Worm (Caenorhabditis elegans) whole organism, L4 larva: Measurements from ENCODE around the gene ndab-1.

Source experiments
- D1046.2 ChIP-seq: fragments of 200-800 bp; sonication (Bioruptor generic); IDR thresholded peaks from 2 replicates; pipeline ENCODE4 v1.3.6; 2022; ENCODE audit warnings: missing genetic modification characterization, missing compliant biosample characterization
- F10B5.3 ChIP-seq: sonication (generic microtip); optimal IDR thresholded peaks from 2 replicates; lab custom pipeline; 2016; ENCODE audit warnings: mild to moderate bottlenecking, missing genetic modification characterization, missing compliant biosample characterization
- T20F7.1 ChIP-seq: fragments of 200-800 bp; sonication (Bioruptor generic); optimal IDR thresholded peaks from 2 replicates; lab custom pipeline; 2018; ENCODE audit warnings: mild to moderate bottlenecking, missing genetic modification characterization, missing compliant biosample characterization
- T26A8.4 ChIP-seq: fragments of 200-800 bp; sonication (Bioruptor generic); IDR thresholded peaks from 2 replicates; pipeline ENCODE4 v1.3.6; 2022; ENCODE audit warnings: missing genetic modification characterization, missing compliant biosample characterization
- aly-2 ChIP-seq: sonication (generic microtip); optimal IDR thresholded peaks from 2 replicates; lab custom pipeline; 2018; ENCODE audit warnings: missing biosample characterization, missing genetic modification characterization
- arid-1 ChIP-seq: fragments of 200-800 bp; sonication (Bioruptor generic); conservative IDR thresholded peaks from 2 replicates; pipeline ENCODE4 v1.3.6; 2022; ENCODE audit warnings: missing genetic modification reagents, missing genetic modification characterization, missing compliant biosample characterization
- ceh-28 ChIP-seq: fragments of 150-350 bp; optimal IDR thresholded peaks from 2 replicates; lab custom pipeline; 2014; ENCODE audit warnings: missing biosample characterization, missing genetic modification reagents, missing genetic modification characterization
- ceh-44 ChIP-seq: fragments of 200-800 bp; sonication (Bioruptor generic); IDR thresholded peaks from 2 replicates; pipeline ENCODE4 v1.3.6; 2022; ENCODE audit warnings: missing genetic modification reagents, missing genetic modification characterization, missing compliant biosample characterization
- ceh-62 ChIP-seq: sonication (generic microtip); optimal IDR thresholded peaks from 2 replicates; lab custom pipeline; 2017; ENCODE audit warnings: missing biosample characterization, missing genetic modification characterization
- ces-1 ChIP-seq: fragments of 150-350 bp; sonication (generic microtip); optimal IDR thresholded peaks from 4 replicates; lab custom pipeline; 2014; ENCODE audit warnings: missing biosample characterization, missing genetic modification reagents, missing genetic modification characterization
- ctbp-1 ChIP-seq: fragments of 200-800 bp; sonication (Bioruptor generic); IDR thresholded peaks from 2 replicates; pipeline ENCODE4 v1.3.6; 2022; ENCODE audit warnings: missing genetic modification reagents, missing genetic modification characterization, missing compliant biosample characterization
- daf-19 ChIP-seq: fragments of 200-800 bp; sonication (Bioruptor generic); conservative IDR thresholded peaks from 2 replicates; pipeline ENCODE4 v1.3.6; 2022; ENCODE audit warnings: missing genetic modification characterization, missing compliant biosample characterization
- dmd-9 ChIP-seq: fragments of 200-800 bp; sonication (Bioruptor generic); IDR thresholded peaks from 2 replicates; pipeline ENCODE4 v1.3.6; 2022; ENCODE audit warnings: missing genetic modification reagents, missing genetic modification characterization, missing compliant biosample characterization
- fos-1 ChIP-seq: fragments of 150-350 bp; optimal IDR thresholded peaks from 2 replicates; lab custom pipeline; 2014; ENCODE audit warnings: missing biosample characterization, missing genetic modification characterization
- hif-1 ChIP-seq, 2 experiments: sonication (generic microtip); optimal IDR thresholded peaks; 2 replicates each; lab custom pipeline; 2016 to 2017; ENCODE audit warnings: missing compliant biosample characterization in 2 of 2, missing genetic modification characterization in 2 of 2, missing genetic modification reagents in 2 of 2, missing genotype in 2 of 2, mild to moderate bottlenecking in 1 of 2
- hlh-11 ChIP-seq: fragments of 200-800 bp; sonication (Bioruptor generic); optimal IDR thresholded peaks from 2 replicates; lab custom pipeline; 2018; ENCODE audit warnings: mild to moderate bottlenecking, missing genetic modification characterization, missing compliant biosample characterization
- lin-13 ChIP-seq: fragments of 150-350 bp; optimal IDR thresholded peaks from 2 replicates; lab custom pipeline; 2014; ENCODE audit warnings: missing biosample characterization, missing genetic modification reagents, missing genetic modification characterization
- lin-15B ChIP-seq: fragments of 150-350 bp; sonication (generic microtip); optimal IDR thresholded peaks from 3 replicates; lab custom pipeline; 2014; ENCODE audit warnings: missing biosample characterization, missing genetic modification characterization
- lin-38 ChIP-seq: fragments of 200-800 bp; sonication (Bioruptor generic); IDR thresholded peaks from 2 replicates; pipeline ENCODE4 v1.3.6; 2022; ENCODE audit warnings: missing genetic modification reagents, missing genetic modification characterization, missing compliant biosample characterization
- lin-39 ChIP-seq: fragments of 150-350 bp; optimal IDR thresholded peaks from 2 replicates; lab custom pipeline; 2014; ENCODE audit warnings: missing biosample characterization, missing genetic modification reagents, missing genetic modification characterization
- mdl-1 ChIP-seq, 2 experiments: fragments of 150-350 bp in 1 of 2; sonication (generic microtip) in 1 of 2; optimal IDR thresholded peaks; 2 replicates each; lab custom pipeline; 2014 to 2017; ENCODE audit warnings: missing biosample characterization in 2 of 2, missing genetic modification characterization in 2 of 2
- mep-1 ChIP-seq: fragments of 150-350 bp; sonication (generic microtip); optimal IDR thresholded peaks from 3 replicates; lab custom pipeline; 2014; ENCODE audit warnings: missing biosample characterization, missing genetic modification characterization
- nhr-10 ChIP-seq: fragments of 150-350 bp; optimal IDR thresholded peaks from 2 replicates; lab custom pipeline; 2014; ENCODE audit warnings: missing biosample characterization, missing genetic modification characterization
- nhr-11 ChIP-seq: fragments of 150-350 bp; optimal IDR thresholded peaks from 2 replicates; lab custom pipeline; 2014; ENCODE audit warnings: missing biosample characterization, missing genetic modification characterization
- nhr-25 ChIP-seq: sonication (generic microtip); optimal IDR thresholded peaks from 2 replicates; lab custom pipeline; 2017; ENCODE audit warnings: missing genetic modification characterization, mild to moderate bottlenecking, missing compliant biosample characterization, antibody characterized with exemption, moderate library complexity, borderline replicate concordance; ENCODE audit not compliant: insufficient read depth
- nhr-28 ChIP-seq: fragments of 150-350 bp; optimal IDR thresholded peaks from 2 replicates; lab custom pipeline; 2014; ENCODE audit warnings: missing biosample characterization, missing genetic modification characterization
- nhr-48 ChIP-seq: sonication (generic microtip); optimal IDR thresholded peaks from 2 replicates; lab custom pipeline; 2016; ENCODE audit warnings: mild to moderate bottlenecking, missing genetic modification characterization, missing compliant biosample characterization
- php-3 ChIP-seq: fragments of 200-800 bp; sonication (Bioruptor generic); IDR thresholded peaks from 2 replicates; pipeline ENCODE4 v1.3.6; 2022; ENCODE audit warnings: missing genetic modification reagents, missing genetic modification characterization, missing compliant biosample characterization
- pqm-1 ChIP-seq: sonication (generic microtip); optimal IDR thresholded peaks from 2 replicates; lab custom pipeline; 2017; ENCODE audit warnings: missing biosample characterization, missing genetic modification characterization
- sdz-12 ChIP-seq: fragments of 200-800 bp; sonication (Bioruptor generic); optimal IDR thresholded peaks from 2 replicates; lab custom pipeline; 2018; ENCODE audit warnings: mild to moderate bottlenecking, missing genetic modification characterization, missing compliant biosample characterization
- spr-1 ChIP-seq: sonication (generic microtip); optimal IDR thresholded peaks from 2 replicates; lab custom pipeline; 2016; ENCODE audit warnings: mild to moderate bottlenecking, missing genetic modification characterization, missing compliant biosample characterization
- spr-3 ChIP-seq: fragments of 200-800 bp; sonication (Bioruptor generic); optimal IDR thresholded peaks from 2 replicates; lab custom pipeline; 2018; ENCODE audit warnings: mild to moderate bottlenecking, missing genetic modification characterization, missing compliant biosample characterization
- tag-97 ChIP-seq: fragments of 200-800 bp; sonication (Bioruptor generic); IDR thresholded peaks from 2 replicates; pipeline ENCODE4 v1.3.6; 2022; ENCODE audit warnings: missing genetic modification characterization, missing compliant biosample characterization
- unc-62 ChIP-seq, 3 experiments: fragments of 150-350 bp in 1 of 3; sonication (generic microtip); optimal IDR thresholded peaks in 2 of 3; peaks in 1 of 3; 1 replicate in 1 of 3; 2 replicates in 2 of 3; lab custom pipeline; 2014 to 2017; ENCODE audit warnings: missing biosample characterization in 3 of 3, missing genetic modification characterization in 3 of 3, missing genetic modification reagents in 3 of 3, missing genotype in 1 of 3
- vab-7 ChIP-seq: fragments of 200-800 bp; sonication (Bioruptor generic); IDR thresholded peaks from 2 replicates; pipeline ENCODE4 v1.3.6; 2022; ENCODE audit warnings: missing genetic modification reagents, missing genetic modification characterization, missing compliant biosample characterization
- zfp-3 ChIP-seq: fragments of 200-800 bp; sonication (Bioruptor generic); conservative IDR thresholded peaks from 2 replicates; pipeline ENCODE4 v1.3.6; 2022; ENCODE audit warnings: missing genetic modification reagents, missing genetic modification characterization, missing compliant biosample characterization
- zip-11 ChIP-seq: fragments of 200-800 bp; sonication (Bioruptor generic); IDR thresholded peaks from 2 replicates; pipeline ENCODE4 v1.3.6; 2022; ENCODE audit warnings: missing genetic modification characterization, missing compliant biosample characterization
- ztf-11 ChIP-seq: fragments of 150-350 bp; optimal IDR thresholded peaks from 2 replicates; lab custom pipeline; 2014; ENCODE audit warnings: missing biosample characterization, missing genetic modification characterization

Gene ndab-1

ce11 chrIII:11900022-11900421 is 15.5 kb downstream of the ndab-1 start:
- TF ChIP-seq zfp-3 (no peak), spr-3 (GFP tag; lab: Kevin White, UChicago) (no peak), T20F7.1 (GFP tag; lab: Kevin White, UChicago) (no peak), F10B5.3 (tag; lab: Kevin White, UChicago) (no peak), hif-1 (tag; optimal IDR thresholded peaks at IDR 0.05; lab: Kevin White, UChicago) (no peak), daf-19 (GFP tag; lab: Robert Waterston, UW) (no peak), unc-62 (GFP tag; optimal IDR thresholded peaks at IDR 0.05 in 1 of 2; lab: Kevin White, UChicago) (no peak), unc-62 (tag; optimal IDR thresholded peaks at IDR 0.05; lab: Kevin White, UChicago) (no peak), lin-13 (GFP tag; lab: Kevin White, UChicago) (no peak)

ce11 chrIII:11898169-11898568 is 17.3 kb downstream of the ndab-1 start, which contains the start of gene tsen-2:
TSS of gene tsen-2 (minus strand) at chrIII:11898269.
- no peak for TF ChIP-seq ces-1 (GFP tag; lab: Kevin White, UChicago)
- TF ChIP-seq nhr-10 (tag; lab: Kevin White, UChicago): no peak

- TF ChIP-seq arid-1 (GFP tag; lab: Robert Waterston, UW) (no peak), sdz-12 (GFP tag; lab: Kevin White, UChicago) (no peak), daf-19 (GFP tag; lab: Robert Waterston, UW) (no peak), ctbp-1 (GFP tag; lab: Robert Waterston, UW) (no peak), nhr-11 (tag; lab: Kevin White, UChicago) (no peak), spr-3 (GFP tag; lab: Kevin White, UChicago) (no peak), php-3 (no peak), lin-38 (GFP tag; lab: Robert Waterston, UW) (no peak), nhr-48 (no peak), F10B5.3 (tag; lab: Kevin White, UChicago) (no peak), vab-7 (no peak), ceh-62 (tag; lab: Kevin White, UChicago) (no peak), zfp-3 (no peak), dmd-9 (no peak), T26A8.4 (GFP tag; lab: Robert Waterston, UW) (no peak)
Observed at ce11 chrIII:11896652-11897051, 18.9 kb downstream of the ndab-1 start.

ce11 chrIII:11895504-11895903 is 20.0 kb downstream of the ndab-1 start:
- TF ChIP-seq pqm-1 (tag; lab: Kevin White, UChicago) (no peak), ceh-28 (tag; lab: Kevin White, UChicago) (peak; percentile 3)

ce11 chrIII:11892939-11893338 is 22.6 kb downstream of the ndab-1 start, which contains the start of gene Y56A3A.41:
TSS of gene Y56A3A.41 (minus strand) at chrIII:11893039.
- TF ChIP-seq zip-11 (GFP tag; lab: Robert Waterston, UW): no peak
- TF ChIP-seq aly-2 (tag; lab: Kevin White, UChicago): no peak
- TF ChIP-seq hlh-11 (tag; lab: Kevin White, UChicago): no peak
- no peak for TF ChIP-seq mdl-1 (tag; optimal IDR thresholded peaks at IDR 0.05; lab: Kevin White, UChicago)
- no peak for TF ChIP-seq F10B5.3 (tag; lab: Kevin White, UChicago)
- no peak for TF ChIP-seq lin-39 (tag; lab: Kevin White, UChicago)
- TF ChIP-seq ztf-11: no peak
- no peak for TF ChIP-seq nhr-25 (tag; lab: Kevin White, UChicago)
- no peak for TF ChIP-seq mep-1 (tag; lab: Kevin White, UChicago)
- no peak for TF ChIP-seq spr-1 (tag; lab: Kevin White, UChicago)
- no peak for TF ChIP-seq nhr-28 (tag; lab: Kevin White, UChicago)
- TF ChIP-seq ceh-44 (GFP tag; lab: Robert Waterston, UW): no peak
- TF ChIP-seq tag-97 (GFP tag; lab: Robert Waterston, UW): no peak
- no peak for TF ChIP-seq lin-15B (tag; lab: Kevin White, UChicago)
- TF ChIP-seq ceh-62 (tag; lab: Kevin White, UChicago): no peak
- TF ChIP-seq fos-1 (tag; lab: Kevin White, UChicago): no peak
- TF ChIP-seq D1046.2 (GFP tag; lab: Robert Waterston, UW): no peak
